Worm (Caenorhabditis elegans) whole organism, L1 larva: ENCODE data around the gene nmy-1.
A peak's percentile ranks its signal among the peaks of the same experiment; 100 is the strongest.

Experiments used
- C04F5.9 ChIP-seq: sonication (generic microtip); optimal IDR thresholded peaks from 2 replicates; lab custom pipeline; 2016; ENCODE audit warnings: missing genetic modification characterization, missing compliant biosample characterization
- C16A3.4 ChIP-seq: fragments of 150-350 bp; optimal IDR thresholded peaks from 2 replicates; lab custom pipeline; 2014; ENCODE audit warnings: missing biosample characterization, missing genetic modification characterization
- C34B4.2 ChIP-seq: sonication (generic microtip); optimal IDR thresholded peaks from 2 replicates; lab custom pipeline; 2017; ENCODE audit warnings: mild to moderate bottlenecking, missing genetic modification characterization, missing compliant biosample characterization
- Y116A8C.19 ChIP-seq: sonication (generic microtip); optimal IDR thresholded peaks from 2 replicates; lab custom pipeline; 2016; ENCODE audit warnings: missing compliant biosample characterization, missing genetic modification characterization, borderline replicate concordance
- ama-1 ChIP-seq: fragments of 150-350 bp; optimal IDR thresholded peaks from 2 replicates; lab custom pipeline; 2014
- blmp-1 ChIP-seq: fragments of 150-350 bp; optimal IDR thresholded peaks from 2 replicates; lab custom pipeline; 2014; ENCODE audit warnings: missing biosample characterization, missing genetic modification characterization
- ceh-63 ChIP-seq: fragments of 200-800 bp; sonication (Bioruptor generic); optimal IDR thresholded peaks from 2 replicates; lab custom pipeline; 2018; ENCODE audit warnings: mild to moderate bottlenecking, missing genetic modification characterization, missing compliant biosample characterization
- ceh-8 ChIP-seq: fragments of 200-800 bp; sonication (Bioruptor generic); optimal IDR thresholded peaks from 2 replicates; lab custom pipeline; 2018; ENCODE audit warnings: mild to moderate bottlenecking, missing genetic modification characterization, moderate library complexity, missing compliant biosample characterization
- ceh-88 ChIP-seq: fragments of 200-800 bp; sonication (Bioruptor generic); IDR thresholded peaks from 2 replicates; pipeline ENCODE4 v1.3.6; 2022; ENCODE audit warnings: missing genetic modification characterization, missing compliant biosample characterization
- ces-1 ChIP-seq: fragments of 150-350 bp; optimal IDR thresholded peaks from 2 replicates; lab custom pipeline; 2014; ENCODE audit warnings: missing biosample characterization, missing genetic modification reagents, missing genetic modification characterization
- efl-1 ChIP-seq, 4 experiments: fragments of 150-350 bp; optimal IDR thresholded peaks in 3 of 4; peaks in 1 of 4; 1 replicate in 1 of 4; 2 replicates in 3 of 4; lab custom pipeline; 2014; ENCODE audit warnings: missing biosample characterization in 2 of 4, missing genetic modification characterization in 2 of 4, missing genetic modification reagents in 2 of 4
- egl-13 ChIP-seq: sonication (generic microtip); optimal IDR thresholded peaks from 2 replicates; lab custom pipeline; 2016; ENCODE audit warnings: missing genotype, missing genetic modification reagents, missing genetic modification characterization, missing compliant biosample characterization
- fkh-10 ChIP-seq: sonication (generic microtip); optimal IDR thresholded peaks from 2 replicates; lab custom pipeline; 2017; ENCODE audit warnings: missing biosample characterization, missing genetic modification reagents, missing genetic modification characterization
- fos-1 ChIP-seq: fragments of 150-350 bp; optimal IDR thresholded peaks from 2 replicates; lab custom pipeline; 2014; ENCODE audit warnings: missing biosample characterization, missing genetic modification characterization
- hlh-17 ChIP-seq: fragments of 200-800 bp; sonication (Bioruptor generic); optimal IDR thresholded peaks from 2 replicates; lab custom pipeline; 2018; ENCODE audit warnings: missing genetic modification characterization, mild to moderate bottlenecking, missing compliant biosample characterization, moderate library complexity, borderline replicate concordance
- hlh-4 ChIP-seq: sonication (generic microtip); optimal IDR thresholded peaks from 2 replicates; lab custom pipeline; 2016; ENCODE audit warnings: mild to moderate bottlenecking, missing genetic modification characterization, missing compliant biosample characterization
- irx-1 ChIP-seq: sonication (generic microtip); optimal IDR thresholded peaks from 2 replicates; lab custom pipeline; 2016; ENCODE audit warnings: missing genetic modification characterization, missing compliant biosample characterization
- isw-1 ChIP-seq: fragments of 200-800 bp; sonication (Bioruptor generic); IDR thresholded peaks from 2 replicates; pipeline ENCODE4 v1.3.6; 2022; ENCODE audit warnings: missing genetic modification characterization, missing compliant biosample characterization
- lin-13 ChIP-seq: fragments of 150-350 bp; optimal IDR thresholded peaks from 2 replicates; lab custom pipeline; 2014; ENCODE audit warnings: missing biosample characterization, missing genetic modification reagents, missing genetic modification characterization
- lin-14 ChIP-seq: fragments of 200-800 bp; sonication (Bioruptor generic); optimal IDR thresholded peaks from 2 replicates; lab custom pipeline; 2018; ENCODE audit warnings: mild to moderate bottlenecking, missing genetic modification characterization, moderate library complexity, missing compliant biosample characterization
- lin-15B ChIP-seq: fragments of 150-350 bp; sonication (generic microtip); optimal IDR thresholded peaks from 3 replicates; lab custom pipeline; 2014; ENCODE audit warnings: missing biosample characterization, missing genetic modification characterization
- lin-39 ChIP-seq: fragments of 150-350 bp; optimal IDR thresholded peaks from 2 replicates; lab custom pipeline; 2014; ENCODE audit warnings: missing biosample characterization, missing genetic modification reagents, missing genetic modification characterization
- mab-9 ChIP-seq: fragments of 200-800 bp; sonication (Bioruptor generic); IDR thresholded peaks from 2 replicates; pipeline ENCODE4 v1.3.6; 2022; ENCODE audit warnings: missing genetic modification reagents, missing genetic modification characterization, missing compliant biosample characterization
- mdl-1 ChIP-seq, 2 experiments: fragments of 150-350 bp; optimal IDR thresholded peaks; 2 replicates each; lab custom pipeline; 2014 to 2017; ENCODE audit warnings: missing biosample characterization in 2 of 2, missing genetic modification characterization in 2 of 2, inconsistent platforms in 1 of 2
- mep-1 ChIP-seq: fragments of 150-350 bp; optimal IDR thresholded peaks from 2 replicates; lab custom pipeline; 2014; ENCODE audit warnings: missing biosample characterization, missing genetic modification characterization
- nhr-11 ChIP-seq: fragments of 150-350 bp; optimal IDR thresholded peaks from 2 replicates; lab custom pipeline; 2014; ENCODE audit warnings: missing biosample characterization, missing genetic modification characterization
- nhr-19 ChIP-seq: fragments of 200-800 bp; sonication (Bioruptor generic); conservative IDR thresholded peaks from 2 replicates; pipeline ENCODE4 v1.3.6; 2022; ENCODE audit warnings: missing genetic modification characterization, missing compliant biosample characterization
- nhr-237 ChIP-seq: fragments of 150-350 bp; optimal IDR thresholded peaks from 2 replicates; lab custom pipeline; 2014; ENCODE audit warnings: missing biosample characterization, missing genetic modification characterization
- nhr-28 ChIP-seq: fragments of 150-350 bp; optimal IDR thresholded peaks from 2 replicates; lab custom pipeline; 2014; ENCODE audit warnings: missing biosample characterization, missing genetic modification characterization
- nhr-71 ChIP-seq: sonication (generic microtip); optimal IDR thresholded peaks from 2 replicates; lab custom pipeline; 2016; ENCODE audit warnings: mild to moderate bottlenecking, missing genetic modification characterization, moderate library complexity, missing compliant biosample characterization
- nhr-77 ChIP-seq: fragments of 150-350 bp; optimal IDR thresholded peaks from 2 replicates; lab custom pipeline; 2014; ENCODE audit warnings: missing biosample characterization, missing genetic modification characterization
- nhr-84 ChIP-seq: sonication (generic microtip); optimal IDR thresholded peaks from 2 replicates; lab custom pipeline; 2017; ENCODE audit warnings: missing biosample characterization, missing genetic modification characterization
- nhr-85 ChIP-seq: sonication (generic microtip); peaks from one replicate; lab custom pipeline; 2016; ENCODE audit warnings: missing genetic modification characterization, inconsistent platforms, missing compliant biosample characterization
- nhr-90 ChIP-seq: sonication (generic microtip); optimal IDR thresholded peaks from 2 replicates; lab custom pipeline; 2016; ENCODE audit warnings: mild to moderate bottlenecking, missing genetic modification characterization, missing compliant biosample characterization; ENCODE audit not compliant: poor library complexity
- snu-23 ChIP-seq: sonication (generic microtip); optimal IDR thresholded peaks from 2 replicates; lab custom pipeline; 2016; ENCODE audit warnings: missing genetic modification characterization, missing compliant biosample characterization
- sptf-1 ChIP-seq: fragments of 150-350 bp; optimal IDR thresholded peaks from 2 replicates; lab custom pipeline; 2014; ENCODE audit warnings: missing biosample characterization, missing genetic modification characterization
- unc-86 ChIP-seq: sonication (generic microtip); optimal IDR thresholded peaks from 2 replicates; lab custom pipeline; 2016; ENCODE audit warnings: missing genetic modification characterization, missing compliant biosample characterization
- zag-1 ChIP-seq: fragments of 150-350 bp; optimal IDR thresholded peaks from 2 replicates; lab custom pipeline; 2014; ENCODE audit warnings: missing biosample characterization, missing genetic modification characterization
- ztf-11 ChIP-seq, 2 experiments: sonication (generic microtip); optimal IDR thresholded peaks; 2 replicates each; lab custom pipeline; 2016 to 2017; ENCODE audit warnings: missing genetic modification characterization in 2 of 2, missing biosample characterization in 1 of 2, missing compliant biosample characterization in 1 of 2
- ztf-4 ChIP-seq: fragments of 150-350 bp; optimal IDR thresholded peaks from 2 replicates; lab custom pipeline; 2014; ENCODE audit warnings: missing biosample characterization, missing genetic modification characterization

The nmy-1 gene

DNA sequence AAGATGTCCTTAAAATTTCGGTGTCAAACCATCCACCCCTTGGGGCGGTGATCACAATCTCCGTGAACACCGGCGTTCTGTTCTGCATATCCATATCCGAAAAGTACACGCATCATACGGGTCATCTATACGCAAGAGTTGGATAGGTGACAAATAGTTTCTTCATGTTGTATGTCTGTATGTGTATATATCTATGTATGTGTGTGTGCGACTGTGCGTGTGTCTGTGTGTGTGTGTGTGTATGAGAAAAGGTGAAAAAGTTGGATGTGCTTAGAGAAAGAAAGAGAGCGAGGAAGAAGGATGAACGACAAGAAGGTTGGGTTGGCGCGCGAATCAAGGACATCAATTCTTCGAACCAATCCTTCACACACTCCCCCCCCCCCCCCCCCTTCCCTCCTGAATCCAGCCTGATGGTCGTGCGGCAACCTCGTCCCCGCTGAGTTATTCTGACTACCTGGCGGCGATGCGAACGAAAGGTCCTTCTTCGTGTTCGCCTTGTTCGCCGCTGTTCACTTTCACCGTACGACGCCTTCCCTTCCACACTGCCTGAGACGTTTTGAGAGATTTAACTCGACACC, 1.9 kb upstream of the nmy-1 start (continued):
- TF ChIP-seq nhr-84 (tag; lab: Kevin White, UChicago), result no peak
- no peak for TF ChIP-seq mab-9 (GFP tag; lab: Robert Waterston, UW)
- no peak for TF ChIP-seq fkh-10
- TF ChIP-seq hlh-4, result no peak
- TF ChIP-seq efl-1 (optimal IDR thresholded peaks at IDR 0.05; lab: Kevin White, UChicago), result no peak
- TF ChIP-seq efl-1 (GFP tag; optimal IDR thresholded peaks at IDR 0.05 in 1 of 2; lab: Kevin White, UChicago), result no peak
- TF ChIP-seq nhr-71 (tag; lab: Kevin White, UChicago), result peak; percentile 19
- TF ChIP-seq snu-23 (GFP tag; lab: Kevin White, UChicago), result peak; percentile 49
- TF ChIP-seq lin-15B, result no peak
- no peak for TF ChIP-seq ztf-11 (tag; optimal IDR thresholded peaks at IDR 0.05; lab: Kevin White, UChicago)
- TF ChIP-seq ztf-4 (tag; lab: Kevin White, UChicago), result no peak
- TF ChIP-seq C16A3.4 (tag; lab: Kevin White, UChicago), result peak; percentile 14
- no peak for TF ChIP-seq ceh-88 (GFP tag; lab: Robert Waterston, UW)
- no peak for TF ChIP-seq lin-13 (GFP tag; lab: Kevin White, UChicago)
- no peak for TF ChIP-seq nhr-77 (tag; lab: Kevin White, UChicago)

DNA sequence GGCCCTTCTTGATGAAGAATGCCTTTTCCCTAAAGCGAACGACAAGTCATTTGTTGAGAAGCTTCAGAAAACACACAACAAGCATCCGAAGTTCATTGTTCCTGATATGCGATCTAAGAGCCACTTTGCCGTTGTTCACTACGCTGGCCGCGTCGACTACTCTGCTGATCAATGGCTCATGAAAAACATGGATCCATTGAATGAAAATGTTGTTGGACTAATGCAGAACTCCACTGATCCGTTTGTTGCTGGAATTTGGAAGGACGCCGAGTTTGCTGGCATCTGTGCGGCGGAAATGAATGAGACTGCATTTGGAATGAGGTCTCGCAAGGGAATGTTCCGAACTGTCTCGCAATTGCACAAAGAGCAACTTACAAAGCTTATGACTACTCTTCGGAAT, 3.4 kb downstream of the nmy-1 start:
- TF ChIP-seq lin-15B (no peak), ztf-4 (tag; lab: Kevin White, UChicago) (no peak), ztf-11 (tag; optimal IDR thresholded peaks at IDR 0.05; lab: Kevin White, UChicago) (no peak), nhr-28 (tag; lab: Kevin White, UChicago) (no peak), lin-14 (GFP tag; lab: Kevin White, UChicago) (no peak), sptf-1 (tag; lab: Kevin White, UChicago) (no peak), efl-1 (optimal IDR thresholded peaks at IDR 0.05; lab: Kevin White, UChicago) (no peak), efl-1 (GFP tag; optimal IDR thresholded peaks at IDR 0.05 in 1 of 2; lab: Kevin White, UChicago) (peak in 1 of 2 experiments; percentile 58), ama-1 (no peak)

DNA sequence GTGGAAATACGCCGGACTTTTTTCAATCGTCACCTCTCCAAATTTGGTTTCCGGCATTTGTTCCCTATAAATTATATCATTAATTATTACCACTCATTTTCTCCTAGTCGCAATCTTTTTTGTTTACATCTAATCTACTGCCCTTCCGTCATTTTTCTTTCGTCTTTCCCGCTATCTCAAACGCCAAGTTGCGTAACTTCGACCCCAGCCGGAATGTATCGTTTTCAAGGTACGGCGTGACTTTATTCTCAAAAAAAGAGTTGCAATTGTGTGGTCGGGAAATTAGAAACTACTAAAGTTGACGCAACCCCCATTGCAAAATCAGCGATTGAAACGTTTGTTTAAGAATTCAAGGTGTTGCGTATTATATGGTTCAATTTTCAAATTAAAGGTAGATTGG, 10.2 kb downstream of the nmy-1 start:
- TF ChIP-seq nhr-28 (tag; lab: Kevin White, UChicago) (no peak), ceh-63 (no peak), C34B4.2 (tag; lab: Kevin White, UChicago) (no peak), zag-1 (no peak), hlh-17 (GFP tag; lab: Kevin White, UChicago) (no peak), blmp-1 (tag; lab: Kevin White, UChicago) (no peak), nhr-11 (no peak), isw-1 (GFP tag; lab: Robert Waterston, UW) (no peak), nhr-237 (tag; lab: Kevin White, UChicago) (no peak), egl-13 (tag; lab: Kevin White, UChicago) (no peak), irx-1 (tag; lab: Kevin White, UChicago) (no peak), unc-86 (tag; lab: Kevin White, UChicago) (no peak), Y116A8C.19 (no peak)

DNA sequence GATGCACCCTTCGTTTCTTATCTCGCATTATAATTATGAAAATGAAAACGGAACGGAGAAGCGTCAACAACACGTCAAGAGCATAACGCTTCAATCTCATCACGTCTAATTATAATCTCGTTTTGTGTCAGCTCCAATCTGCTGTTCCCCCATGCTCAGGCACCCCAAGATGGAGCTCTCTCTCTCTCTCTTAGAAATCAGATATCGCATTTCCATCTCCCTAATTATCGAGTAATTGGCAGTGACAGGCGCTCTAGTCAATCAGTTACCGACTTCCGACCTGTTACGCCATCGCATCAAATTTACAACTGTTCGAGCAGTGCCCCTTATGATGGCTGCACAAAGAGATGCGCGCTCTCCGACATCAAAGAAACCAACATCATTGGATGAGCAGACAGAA, 11.1 kb downstream of the nmy-1 start:
- TF ChIP-seq Y116A8C.19, result no peak
- no peak for TF ChIP-seq nhr-84 (tag; lab: Kevin White, UChicago)
- TF ChIP-seq nhr-90, result no peak
- TF ChIP-seq nhr-85 (tag; lab: Kevin White, UChicago), result no peak
- no peak for TF ChIP-seq C04F5.9 (tag; lab: Kevin White, UChicago)
- TF ChIP-seq ama-1, result no peak
- TF ChIP-seq hlh-17 (GFP tag; lab: Kevin White, UChicago), result no peak
- no peak for TF ChIP-seq ceh-63
- no peak for TF ChIP-seq fos-1 (tag; lab: Kevin White, UChicago)
- no peak for TF ChIP-seq ceh-8
- no peak for TF ChIP-seq fkh-10
- TF ChIP-seq nhr-19, result no peak
- TF ChIP-seq mep-1 (tag; lab: Kevin White, UChicago), result no peak
- TF ChIP-seq zag-1, result no peak
- no peak for TF ChIP-seq ces-1 (GFP tag; lab: Kevin White, UChicago)
- no peak for TF ChIP-seq lin-39
- no peak for TF ChIP-seq mdl-1 (tag; optimal IDR thresholded peaks at IDR 0.05; lab: Kevin White, UChicago)
- TF ChIP-seq lin-13 (GFP tag; lab: Kevin White, UChicago), result no peak
